Worm (Caenorhabditis elegans) whole organism, young adult: ENCODE results near the gene T05C12.4.

Experiments
- C06A6.2 ChIP-seq: fragments of 200-800 bp; sonication (Bioruptor generic); conservative IDR thresholded peaks from 2 replicates; pipeline ENCODE4 v1.3.6; 2022; ENCODE audit warnings: missing genetic modification characterization, missing compliant biosample characterization
- C17E4.6 ChIP-seq: fragments of 200-800 bp; sonication (Bioruptor generic); IDR thresholded peaks from 2 replicates; pipeline ENCODE4 v1.3.6; 2022; ENCODE audit warnings: missing genetic modification reagents, missing genetic modification characterization, missing compliant biosample characterization
- F10E7.11 ChIP-seq: sonication (generic microtip); optimal IDR thresholded peaks from 2 replicates; lab custom pipeline; 2017; ENCODE audit warnings: mild to moderate bottlenecking, missing genetic modification characterization, moderate library complexity, missing compliant biosample characterization
- F37B4.10 ChIP-seq: fragments of 200-800 bp; sonication (Bioruptor generic); IDR thresholded peaks from 2 replicates; pipeline ENCODE4 v1.3.6; 2022; ENCODE audit warnings: missing genetic modification characterization, missing compliant biosample characterization
- F39B2.1 ChIP-seq: fragments of 200-800 bp; sonication (Bioruptor generic); IDR thresholded peaks from 2 replicates; pipeline ENCODE4 v1.3.6; 2022; ENCODE audit warnings: missing genetic modification reagents, missing genetic modification characterization, missing compliant biosample characterization
- F52B5.7 ChIP-seq: sonication (generic microtip); optimal IDR thresholded peaks from 2 replicates; lab custom pipeline; 2016; ENCODE audit warnings: mild to moderate bottlenecking, missing genetic modification characterization, missing compliant biosample characterization
- Y53F4B.3 ChIP-seq: fragments of 200-800 bp; sonication (Bioruptor generic); IDR thresholded peaks from 2 replicates; pipeline ENCODE4 v1.3.6; 2022; ENCODE audit warnings: missing genetic modification reagents, missing genetic modification characterization, missing compliant biosample characterization
- Y79H2A.3 ChIP-seq: fragments of 200-800 bp; sonication (Bioruptor generic); conservative IDR thresholded peaks from 2 replicates; pipeline ENCODE4 v1.3.6; 2022; ENCODE audit warnings: missing genetic modification reagents, missing genetic modification characterization, missing compliant biosample characterization
- ZK185.1 ChIP-seq: sonication (generic microtip); optimal IDR thresholded peaks from 2 replicates; lab custom pipeline; 2016; ENCODE audit warnings: mild to moderate bottlenecking, missing genetic modification characterization, missing compliant biosample characterization; ENCODE audit not compliant: poor library complexity, severe bottlenecking
- atf-7 ChIP-seq: sonication (generic microtip); optimal IDR thresholded peaks from 2 replicates; lab custom pipeline; 2017; ENCODE audit warnings: mild to moderate bottlenecking, missing genetic modification characterization, missing compliant biosample characterization
- attf-5 ChIP-seq: fragments of 200-800 bp; sonication (Bioruptor generic); optimal IDR thresholded peaks from 2 replicates; lab custom pipeline; 2018; ENCODE audit warnings: mild to moderate bottlenecking, missing genetic modification characterization, missing compliant biosample characterization
- ccch-3 ChIP-seq: fragments of 200-800 bp; sonication (Bioruptor generic); optimal IDR thresholded peaks from 2 replicates; lab custom pipeline; 2018; ENCODE audit warnings: mild to moderate bottlenecking, missing genetic modification characterization, missing compliant biosample characterization
- cebp-1 ChIP-seq, 2 experiments: fragments of 200-800 bp in 1 of 2; sonication (Bioruptor generic) in 1 of 2; sonication (generic microtip) in 1 of 2; IDR thresholded peaks in 1 of 2; optimal IDR thresholded peaks in 1 of 2; 2 replicates each; pipeline versions ENCODE4 v1.3.6 to Lab custom; 2017 to 2022; ENCODE audit warnings: missing compliant biosample characterization in 2 of 2, missing genetic modification characterization in 2 of 2, mild to moderate bottlenecking in 1 of 2, missing genetic modification reagents in 1 of 2, moderate library complexity in 1 of 2
- cebp-2 ChIP-seq: fragments of 200-800 bp; sonication (Bioruptor generic); IDR thresholded peaks from 2 replicates; pipeline ENCODE4 v1.3.6; 2022; ENCODE audit warnings: missing genetic modification characterization, missing compliant biosample characterization
- ceh-40 ChIP-seq: fragments of 200-800 bp; sonication (Bioruptor generic); IDR thresholded peaks from 2 replicates; pipeline ENCODE4 v1.3.6; 2022; ENCODE audit warnings: missing genetic modification characterization, missing compliant biosample characterization
- ceh-58 ChIP-seq: fragments of 200-800 bp; sonication (Bioruptor generic); IDR thresholded peaks from 2 replicates; pipeline ENCODE4 v1.3.6; 2022; ENCODE audit warnings: missing genetic modification characterization, missing compliant biosample characterization
- ceh-79 ChIP-seq: sonication (generic microtip); optimal IDR thresholded peaks from 2 replicates; lab custom pipeline; 2017; ENCODE audit warnings: mild to moderate bottlenecking, missing genetic modification characterization, missing compliant biosample characterization
- ceh-91 ChIP-seq: fragments of 200-800 bp; sonication (Bioruptor generic); IDR thresholded peaks from 2 replicates; pipeline ENCODE4 v1.3.6; 2022; ENCODE audit warnings: missing genetic modification reagents, missing genetic modification characterization, missing compliant biosample characterization
- dox-1 ChIP-seq: fragments of 200-800 bp; sonication (Bioruptor generic); IDR thresholded peaks from 2 replicates; pipeline ENCODE4 v1.3.6; 2022; ENCODE audit warnings: missing genetic modification reagents, missing genetic modification characterization, missing compliant biosample characterization
- egl-18 ChIP-seq: fragments of 200-800 bp; sonication (Bioruptor generic); IDR thresholded peaks from 2 replicates; pipeline ENCODE4 v1.3.6; 2022; ENCODE audit warnings: missing genetic modification reagents, missing genetic modification characterization, missing compliant biosample characterization
- egl-44 ChIP-seq: fragments of 200-800 bp; sonication (Bioruptor generic); IDR thresholded peaks from 2 replicates; pipeline ENCODE4 v1.3.6; 2022; ENCODE audit warnings: missing genetic modification reagents, missing genetic modification characterization, missing compliant biosample characterization
- egrh-3 ChIP-seq: fragments of 200-800 bp; sonication (Bioruptor generic); IDR thresholded peaks from 2 replicates; pipeline ENCODE4 v1.3.6; 2022; ENCODE audit warnings: missing genetic modification reagents, missing genetic modification characterization, missing compliant biosample characterization
- ekl-4 ChIP-seq: fragments of 200-800 bp; sonication (Bioruptor generic); IDR thresholded peaks from 2 replicates; pipeline ENCODE4 v1.3.6; 2022; ENCODE audit warnings: missing genetic modification reagents, missing genetic modification characterization, missing compliant biosample characterization
- ets-4 ChIP-seq: fragments of 200-800 bp; sonication (Bioruptor generic); optimal IDR thresholded peaks from 2 replicates; lab custom pipeline; 2018; ENCODE audit warnings: mild to moderate bottlenecking, missing genetic modification characterization, missing compliant biosample characterization
- gei-17 ChIP-seq: fragments of 200-800 bp; sonication (Bioruptor generic); optimal IDR thresholded peaks from 2 replicates; lab custom pipeline; 2018; ENCODE audit warnings: mild to moderate bottlenecking, missing genetic modification characterization, missing compliant biosample characterization
- hlh-26 ChIP-seq: fragments of 200-800 bp; sonication (Bioruptor generic); conservative IDR thresholded peaks from 2 replicates; pipeline ENCODE4 v1.3.6; 2022; ENCODE audit warnings: missing genetic modification reagents, missing genetic modification characterization, missing compliant biosample characterization
- hsf-1 ChIP-seq: fragments of 200-800 bp; sonication (Bioruptor generic); IDR thresholded peaks from 2 replicates; pipeline ENCODE4 v1.3.6; 2022; ENCODE audit warnings: missing genetic modification reagents, missing genetic modification characterization, missing compliant biosample characterization
- let-607 ChIP-seq, 2 experiments: fragments of 200-800 bp in 1 of 2; sonication (Bioruptor generic) in 1 of 2; sonication (generic microtip) in 1 of 2; optimal IDR thresholded peaks; 2 replicates each; lab custom pipeline; 2016 to 2018; ENCODE audit warnings: mild to moderate bottlenecking in 2 of 2, missing compliant biosample characterization in 2 of 2, missing genetic modification characterization in 2 of 2, moderate library complexity in 2 of 2, missing genotype in 1 of 2
- lin-35 ChIP-seq, 3 experiments: fragments of 150-350 bp in 2 of 3; sonication (generic microtip) in 1 of 3; optimal IDR thresholded peaks; 2 replicates each; lab custom pipeline; 2014 to 2018; ENCODE audit warnings: missing biosample characterization in 3 of 3, missing genetic modification characterization in 3 of 3, missing genetic modification reagents in 3 of 3
- lin-54 ChIP-seq: fragments of 200-800 bp; sonication (Bioruptor generic); optimal IDR thresholded peaks from 2 replicates; lab custom pipeline; 2018; ENCODE audit warnings: mild to moderate bottlenecking, missing genetic modification characterization, missing compliant biosample characterization
- nfya-1 ChIP-seq: sonication (generic microtip); optimal IDR thresholded peaks from 2 replicates; lab custom pipeline; 2017; ENCODE audit warnings: antibody characterized with exemption, missing compliant biosample characterization, missing genetic modification characterization, borderline replicate concordance; ENCODE audit not compliant: insufficient read depth
- nfyb-1 ChIP-seq: fragments of 200-800 bp; sonication (Bioruptor generic); IDR thresholded peaks from 2 replicates; pipeline ENCODE4 v1.3.6; 2022; ENCODE audit warnings: missing genetic modification reagents, missing genetic modification characterization, missing compliant biosample characterization
- nhr-27 ChIP-seq: fragments of 200-800 bp; sonication (Bioruptor generic); optimal IDR thresholded peaks from 2 replicates; lab custom pipeline; 2018; ENCODE audit warnings: mild to moderate bottlenecking, missing genetic modification characterization, moderate library complexity, missing compliant biosample characterization
- pha-4 ChIP-seq: fragments of 150-350 bp; sonication (generic microtip); optimal IDR thresholded peaks from 2 replicates; lab custom pipeline; 2014; ENCODE audit warnings: missing biosample characterization, missing genetic modification reagents, missing genetic modification characterization
- rcor-1 ChIP-seq: fragments of 200-800 bp; sonication (Bioruptor generic); IDR thresholded peaks from 2 replicates; pipeline ENCODE4 v1.3.6; 2022; ENCODE audit warnings: missing genetic modification reagents, missing genetic modification characterization, missing compliant biosample characterization
- sea-2 ChIP-seq: fragments of 200-800 bp; sonication (Bioruptor generic); IDR thresholded peaks from 2 replicates; pipeline ENCODE4 v1.3.6; 2022; ENCODE audit warnings: missing genetic modification characterization, missing compliant biosample characterization
- snpc-4 ChIP-seq, 5 experiments: fragments of 150-350 bp in 1 of 5; sonication (generic microtip) in 4 of 5; optimal IDR thresholded peaks; 2 replicates each; lab custom pipeline; 2014 to 2018; ENCODE audit warnings: missing genetic modification characterization in 5 of 5, missing biosample characterization in 3 of 5, antibody characterized with exemption in 2 of 5, mild to moderate bottlenecking in 2 of 5, missing compliant biosample characterization in 2 of 5, missing genotype in 2 of 5, moderate library complexity in 2 of 5, missing genetic modification reagents in 1 of 5
- somi-1 ChIP-seq: fragments of 200-800 bp; sonication (Bioruptor generic); optimal IDR thresholded peaks from 2 replicates; lab custom pipeline; 2018; ENCODE audit warnings: mild to moderate bottlenecking, missing genetic modification characterization, missing compliant biosample characterization
- unc-130 ChIP-seq: sonication (generic microtip); optimal IDR thresholded peaks from 2 replicates; lab custom pipeline; 2016; ENCODE audit warnings: missing genetic modification reagents, missing genetic modification characterization, missing compliant biosample characterization
- ztf-28 ChIP-seq: fragments of 200-800 bp; sonication (Bioruptor generic); IDR thresholded peaks from 2 replicates; pipeline ENCODE4 v1.3.6; 2022; ENCODE audit warnings: missing genetic modification reagents, missing genetic modification characterization, missing compliant biosample characterization
- ztf-3 ChIP-seq: fragments of 200-800 bp; sonication (Bioruptor generic); optimal IDR thresholded peaks from 2 replicates; lab custom pipeline; 2018; ENCODE audit warnings: mild to moderate bottlenecking, missing genetic modification characterization, missing compliant biosample characterization

Gene T05C12.4

ce11 chrII:8131413-8131966, 48.7 kb downstream of the T05C12.4 start (continued):
- TF ChIP-seq C06A6.2 (GFP tag; lab: Robert Waterston, UW): no peak
- TF ChIP-seq Y79H2A.3: no peak
- peak; percentile 39 for TF ChIP-seq F52B5.7 (tag; lab: Kevin White, UChicago)
- TF ChIP-seq pha-4 (tag; lab: Kevin White, UChicago): no peak
- no peak for TF ChIP-seq atf-7
- 0 out of 2 replicates have a peak, but pooled peaks have one; percentile 63 for TF ChIP-seq nfyb-1 (GFP tag; lab: Robert Waterston, UW)
- no peak for TF ChIP-seq F10E7.11
- TF ChIP-seq ceh-79 (tag; lab: Kevin White, UChicago): no peak
- TF ChIP-seq C17E4.6 (GFP tag; lab: Robert Waterston, UW): no peak
- TF ChIP-seq rcor-1 (GFP tag; lab: Robert Waterston, UW): no peak
- no peak for TF ChIP-seq hsf-1
- TF ChIP-seq sea-2 (GFP tag; lab: Robert Waterston, UW): no peak
- TF ChIP-seq egrh-3 (GFP tag; lab: Robert Waterston, UW): no peak
- TF ChIP-seq ztf-28: no peak
- no peak for TF ChIP-seq hlh-26 (GFP tag; lab: Robert Waterston, UW)
- no peak for TF ChIP-seq ceh-58
- no peak for TF ChIP-seq ceh-91
- TF ChIP-seq ets-4 (GFP tag; lab: Kevin White, UChicago): no peak
- no peak for TF ChIP-seq snpc-4 (GFP tag; optimal IDR thresholded peaks at IDR 0.05; lab: Kevin White, UChicago)
- TF ChIP-seq snpc-4 (tag; optimal IDR thresholded peaks at IDR 0.05; lab: Kevin White, UChicago): no peak
- no peak for TF ChIP-seq ZK185.1 (tag; lab: Kevin White, UChicago)
- TF ChIP-seq cebp-2: no peak
- TF ChIP-seq cebp-1 (GFP tag; IDR thresholded peaks at IDR 0.05; lab: Robert Waterston, UW): no peak
- TF ChIP-seq cebp-1 (tag; optimal IDR thresholded peaks at IDR 0.05; lab: Kevin White, UChicago): peak; percentile 51
- no peak for TF ChIP-seq dox-1 (GFP tag; lab: Robert Waterston, UW)
- TF ChIP-seq Y53F4B.3 (GFP tag; lab: Robert Waterston, UW): no peak
- no peak for TF ChIP-seq unc-130 (GFP tag; lab: Kevin White, UChicago)
- no peak for TF ChIP-seq ztf-3 (GFP tag; lab: Kevin White, UChicago)
- no peak for TF ChIP-seq F37B4.10 (GFP tag; lab: Robert Waterston, UW)
- TF ChIP-seq egl-44 (GFP tag; lab: Robert Waterston, UW): 0 out of 2 replicates have a peak, but pooled peaks have one; percentile 20
- TF ChIP-seq ceh-40: no peak
- no peak for TF ChIP-seq somi-1 (GFP tag; lab: Kevin White, UChicago)
- no peak for TF ChIP-seq attf-5 (GFP tag; lab: Kevin White, UChicago)
- TF ChIP-seq ccch-3 (GFP tag; lab: Kevin White, UChicago): no peak
- TF ChIP-seq let-607 (tag; optimal IDR thresholded peaks at IDR 0.05; lab: Kevin White, UChicago): no peak
- TF ChIP-seq lin-54 (GFP tag; lab: Kevin White, UChicago): no peak
- TF ChIP-seq F39B2.1: no peak
- no peak for TF ChIP-seq gei-17 (GFP tag; lab: Kevin White, UChicago)
- peak; percentile 20 for TF ChIP-seq nhr-27
- peak in 1 of 3 experiments; percentile 29 for TF ChIP-seq lin-35 (GFP tag; optimal IDR thresholded peaks at IDR 0.05; lab: Kevin White, UChicago)
- no peak for TF ChIP-seq ekl-4 (GFP tag; lab: Robert Waterston, UW)
- TF ChIP-seq nfya-1 (tag; lab: Kevin White, UChicago): no peak
- TF ChIP-seq egl-18 (GFP tag; lab: Robert Waterston, UW): no peak
